Worm (Caenorhabditis elegans): Measurements from ENCODE around the gene Y6D1A.1.

Gene Y6D1A.1

ce11 chrII:11843441-11843840, 20.0 kb upstream of the Y6D1A.1 start (continued):
- TF ChIP-seq alr-1 (tag; optimal IDR thresholded peaks at IDR 0.05) (no peak), gmeb-1 (tag; optimal IDR thresholded peaks at IDR 0.05) (no peak), mab-5 (tag; optimal IDR thresholded peaks at IDR 0.05) (no peak), lin-11 (tag; optimal IDR thresholded peaks at IDR 0.05) (no peak)

DNA sequence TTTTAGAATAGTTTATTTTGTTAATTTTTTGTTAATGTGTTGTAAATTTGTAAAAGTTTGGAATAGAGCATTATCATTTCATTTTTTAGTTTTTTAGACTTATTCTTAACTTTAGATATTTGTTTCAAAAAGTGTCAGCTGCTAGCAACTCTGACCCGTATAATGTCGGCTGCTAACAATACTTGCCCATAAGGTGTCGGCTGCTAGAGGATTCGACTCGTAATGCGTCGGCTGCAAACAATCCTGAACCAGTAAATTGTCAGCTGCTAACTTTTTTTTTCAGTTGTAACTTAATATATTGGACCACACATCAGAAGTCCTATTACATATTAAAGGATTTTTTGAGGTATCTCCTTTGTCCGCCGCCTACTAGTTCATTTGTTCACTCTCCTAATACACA, 19.4 kb upstream of the Y6D1A.1 start:
- TF ChIP-seq unc-39 (tag; optimal IDR thresholded peaks at IDR 0.05) (no peak), aly-2 (tag; optimal IDR thresholded peaks at IDR 0.05) (no peak), nhr-10 (tag; optimal IDR thresholded peaks at IDR 0.05) (no peak), dmd-4 (tag; optimal IDR thresholded peaks at IDR 0.05) (no peak), nhr-237 (tag; optimal IDR thresholded peaks at IDR 0.05) (no peak), sem-4 (tag; optimal IDR thresholded peaks at IDR 0.05) (no peak), ceh-16 (tag; optimal IDR thresholded peaks at IDR 0.05) (no peak), ZK546.5 (tag; optimal IDR thresholded peaks at IDR 0.05) (no peak), unc-55 (GFP tag; optimal IDR thresholded peaks at IDR 0.05) (no peak), ztf-1 (GFP tag; conservative IDR thresholded peaks at IDR 0.05) (no peak)

DNA sequence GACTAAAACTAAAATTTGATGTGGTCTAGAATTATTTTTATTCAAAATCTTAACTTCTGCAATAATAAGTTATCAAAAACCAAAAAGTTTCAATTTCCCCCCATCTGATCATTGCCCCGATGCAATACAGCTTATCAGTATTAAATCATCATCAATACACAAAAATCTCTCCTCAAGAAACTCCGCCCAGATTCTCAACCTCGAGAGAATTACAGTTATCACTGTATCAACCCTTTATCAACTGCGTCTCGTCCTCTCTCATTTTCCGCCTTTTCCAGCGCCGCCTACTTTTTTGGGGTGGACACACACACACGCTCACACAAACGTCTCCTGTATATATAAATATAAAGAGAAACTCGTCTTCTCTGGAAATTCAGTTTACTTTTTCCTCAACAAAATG, 18.9 kb upstream of the Y6D1A.1 start, which contains the start of gene T27D12.1:
T27D12.1 (plus strand) TSS at position 301 of the 400 bp plus-strand sequence.
- TF ChIP-seq elt-3 (tag; optimal IDR thresholded peaks at IDR 0.05): no peak
- TF ChIP-seq ceh-82 (tag; optimal IDR thresholded peaks at IDR 0.05): no peak
- TF ChIP-seq R02D3.7 (tag; optimal IDR thresholded peaks at IDR 0.05): no peak
- TF ChIP-seq nhr-10 (tag; optimal IDR thresholded peaks at IDR 0.05): no peak
- TF ChIP-seq ztf-4 (tag; optimal IDR thresholded peaks at IDR 0.05): no peak
- TF ChIP-seq nhr-129 (tag; optimal IDR thresholded peaks at IDR 0.05): no peak
- peak; percentile 16 for TF ChIP-seq nhr-25 (tag; optimal IDR thresholded peaks at IDR 0.05)
- no peak for TF ChIP-seq unc-62 (GFP tag; optimal IDR thresholded peaks at IDR 0.05)
- TF ChIP-seq fos-1 (tag; optimal IDR thresholded peaks at IDR 0.05): no peak
- TF ChIP-seq ceh-16 (tag; optimal IDR thresholded peaks at IDR 0.05): no peak
- no peak for TF ChIP-seq dmd-4 (tag; optimal IDR thresholded peaks at IDR 0.05)
- TF ChIP-seq blmp-1 (tag; optimal IDR thresholded peaks at IDR 0.05; ENCODE audit: insufficient read depth): peak; percentile 3
- TF ChIP-seq nhr-237 (tag; optimal IDR thresholded peaks at IDR 0.05): no peak
- TF ChIP-seq mdl-1 (tag; optimal IDR thresholded peaks at IDR 0.05): no peak

DNA sequence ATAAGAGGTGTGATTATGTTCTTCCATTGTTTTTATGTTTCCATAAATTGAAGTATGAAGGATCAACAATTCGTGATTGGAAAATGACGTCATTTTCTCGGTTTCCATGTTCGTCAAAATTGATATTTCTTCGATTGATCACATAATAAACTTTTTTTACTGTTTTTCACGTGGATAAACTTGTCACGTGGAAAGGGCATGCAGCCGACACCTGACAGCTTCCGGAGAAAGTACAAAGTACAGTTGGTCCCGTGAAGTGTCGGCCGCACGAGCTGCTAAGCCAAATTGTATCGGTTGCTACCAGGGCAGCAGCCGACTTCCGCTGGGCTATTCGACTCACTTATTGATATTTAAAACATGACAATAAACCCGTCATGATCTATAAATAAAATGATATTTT, 18.2 kb upstream of the Y6D1A.1 start:
- TF ChIP-seq snpc-4 (tag; optimal IDR thresholded peaks at IDR 0.05) (peak; percentile 57), nhr-6 (tag; optimal IDR thresholded peaks at IDR 0.05) (no peak), sma-3 (GFP tag; optimal IDR thresholded peaks at IDR 0.05) (peak; percentile 55), nhr-12 (tag; optimal IDR thresholded peaks at IDR 0.05) (no peak), nhr-21 (tag; optimal IDR thresholded peaks at IDR 0.05) (peak; percentile 28), unc-55 (GFP tag; optimal IDR thresholded peaks at IDR 0.05) (no peak), egl-27 (tag; optimal IDR thresholded peaks at IDR 0.05) (no peak), sem-4 (tag; optimal IDR thresholded peaks at IDR 0.05) (no peak), lin-39 (tag; optimal IDR thresholded peaks at IDR 0.05) (no peak), gmeb-1 (tag; optimal IDR thresholded peaks at IDR 0.05) (no peak)

DNA sequence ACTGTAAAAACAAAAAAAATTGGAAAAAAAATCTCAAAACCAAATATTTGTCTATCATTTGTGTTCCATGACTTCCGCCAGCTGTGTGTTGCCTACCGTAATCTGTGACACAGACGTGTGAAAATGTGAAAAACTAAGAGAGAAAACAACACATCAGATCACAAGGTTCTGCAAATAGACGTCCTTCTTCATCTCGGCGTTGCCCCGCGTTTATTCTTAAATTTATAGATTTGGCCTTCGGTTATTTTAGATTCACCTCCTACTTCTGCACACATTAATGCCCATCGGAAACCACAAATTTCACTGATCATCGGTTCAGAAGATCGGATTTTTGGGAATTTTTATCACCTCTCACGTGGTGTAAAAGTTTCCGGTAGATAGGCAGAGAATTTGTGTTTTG, 15.7 kb upstream of the Y6D1A.1 start:
- TF ChIP-seq mdl-1 (tag; optimal IDR thresholded peaks at IDR 0.05) (no peak), nhr-237 (tag; optimal IDR thresholded peaks at IDR 0.05) (no peak), ZK546.5 (tag; optimal IDR thresholded peaks at IDR 0.05) (no peak), sem-4 (tag; optimal IDR thresholded peaks at IDR 0.05) (no peak), ztf-1 (GFP tag; conservative IDR thresholded peaks at IDR 0.05) (no peak), sma-9 (GFP tag; optimal IDR thresholded peaks at IDR 0.05) (peak; percentile 46), sma-9 (tag; optimal IDR thresholded peaks at IDR 0.05) (no peak), nhr-25 (tag; optimal IDR thresholded peaks at IDR 0.05) (peak; percentile 53), F13H6.1 (tag; optimal IDR thresholded peaks at IDR 0.05) (no peak), mab-5 (tag; optimal IDR thresholded peaks at IDR 0.05) (no peak), gmeb-1 (tag; optimal IDR thresholded peaks at IDR 0.05) (no peak), nhr-21 (tag; optimal IDR thresholded peaks at IDR 0.05) (no peak), fos-1 (tag; optimal IDR thresholded peaks at IDR 0.05) (no peak), ztf-4 (tag; optimal IDR thresholded peaks at IDR 0.05) (no peak), blmp-1 (tag; optimal IDR thresholded peaks at IDR 0.05; ENCODE audit: insufficient read depth) (no peak)
